Fruit fly (Drosophila melanogaster) whole organism, wandering third instar larva: ENCODE measurements around the gene CG10096.

Experiments used
- CG9705 ChIP-seq: fragments of 200-800 bp; sonication (Bioruptor generic); optimal IDR thresholded peaks from 2 replicates; lab custom pipeline; 2018; ENCODE audit warnings: missing biosample characterization, mild to moderate bottlenecking, missing genetic modification characterization
- CrebA ChIP-seq: fragments of 200-800 bp; sonication (Bioruptor generic); optimal IDR thresholded peaks from 2 replicates; lab custom pipeline; 2016; ENCODE audit warnings: missing biosample characterization, mild to moderate bottlenecking, missing genetic modification characterization, borderline replicate concordance
- Jra ChIP-seq: sonication (Bioruptor generic); optimal IDR thresholded peaks from 2 replicates; lab custom pipeline; 2016; ENCODE audit warnings: missing biosample characterization, missing genetic modification characterization
- Mio ChIP-seq: sonication (Bioruptor generic); optimal IDR thresholded peaks from 2 replicates; lab custom pipeline; 2016; ENCODE audit warnings: missing biosample characterization, missing genetic modification characterization
- N ChIP-seq: fragments of >200 bp; optimal IDR thresholded peaks from 2 replicates; lab custom pipeline; 2018; ENCODE audit warnings: missing biosample characterization, missing external identifiers, missing genetic modification characterization
- Rel ChIP-seq, 2 experiments: fragments of 200-800 bp; sonication (Bioruptor generic) in 1 of 2; optimal IDR thresholded peaks; 2 replicates in 1 of 2; 3 replicates in 1 of 2; lab custom pipeline; 2016 to 2019; ENCODE audit warnings: mild to moderate bottlenecking in 2 of 2, missing biosample characterization in 2 of 2, missing genetic modification characterization in 2 of 2, moderate library complexity in 1 of 2
- dsf ChIP-seq: sonication (Bioruptor generic); optimal IDR thresholded peaks from 2 replicates; lab custom pipeline; 2016; ENCODE audit warnings: missing biosample characterization, missing genetic modification characterization, borderline replicate concordance
- h ChIP-seq: fragments of 200-800 bp; sonication (Bioruptor generic); optimal IDR thresholded peaks from 3 replicates; lab custom pipeline; 2016; ENCODE audit warnings: missing biosample characterization, mild to moderate bottlenecking, missing genetic modification characterization
- lola ChIP-seq: fragments of >200 bp; optimal IDR thresholded peaks from 2 replicates; lab custom pipeline; 2017; ENCODE audit warnings: missing biosample characterization, missing genetic modification characterization
- pan ChIP-seq: fragments of >200 bp; optimal IDR thresholded peaks from 2 replicates; lab custom pipeline; 2017
- sage ChIP-seq: fragments of 200-800 bp; sonication (Bioruptor generic); optimal IDR thresholded peaks from 2 replicates; lab custom pipeline; 2016; ENCODE audit warnings: missing biosample characterization, mild to moderate bottlenecking, missing genetic modification characterization
- tai ChIP-seq: sonication (Bioruptor generic); optimal IDR thresholded peaks from 2 replicates; lab custom pipeline; 2016; ENCODE audit warnings: missing biosample characterization, missing genetic modification characterization
- usp ChIP-seq: fragments of >200 bp; optimal IDR thresholded peaks from 2 replicates; lab custom pipeline; 2017; ENCODE audit warnings: missing biosample characterization, missing genetic modification characterization

dm6 chr3R:12382563-12382962 is 13.2 kb downstream of the CG10096 start, which contains the start of gene CG10035:
- TF ChIP-seq pan (lab: Kevin White, UChicago): no peak
- no peak for TF ChIP-seq CrebA (GFP tag; lab: Kevin White, UChicago)
- TF ChIP-seq h (GFP tag; lab: Kevin White, UChicago): no peak
- no peak for TF ChIP-seq CG9705 (GFP tag; lab: Kevin White, UChicago)
- TF ChIP-seq lola (GFP tag; lab: Kevin White, UChicago): no peak
- no peak for TF ChIP-seq Jra (GFP tag; lab: Kevin White, UChicago)
- no peak for TF ChIP-seq sage (GFP tag; lab: Kevin White, UChicago)
- TF ChIP-seq Mio (GFP tag; lab: Kevin White, UChicago): no peak
- TF ChIP-seq usp (GFP tag; lab: Kevin White, UChicago): no peak
- no peak for TF ChIP-seq N
- no peak for TF ChIP-seq Rel (GFP tag; optimal IDR thresholded peaks at IDR 0.05; lab: Kevin White, UChicago)
- no peak for TF ChIP-seq Rel (tag; optimal IDR thresholded peaks at IDR 0.05; lab: Kevin White, UChicago)
- TF ChIP-seq dsf (GFP tag; lab: Kevin White, UChicago): no peak
- TF ChIP-seq tai: no peak
